Worm (Caenorhabditis elegans) whole organism, L1 larva: ENCODE results near the gene Y53G8AR.9.

Source experiments
- C16A3.4 ChIP-seq: fragments of 150-350 bp; optimal IDR thresholded peaks from 2 replicates; lab custom pipeline; 2014; ENCODE audit warnings: missing biosample characterization, missing genetic modification characterization
- C34B4.2 ChIP-seq: sonication (generic microtip); optimal IDR thresholded peaks from 2 replicates; lab custom pipeline; 2017; ENCODE audit warnings: mild to moderate bottlenecking, missing genetic modification characterization, missing compliant biosample characterization
- F16B12.6 ChIP-seq: fragments of 150-350 bp; optimal IDR thresholded peaks from 2 replicates; lab custom pipeline; 2014; ENCODE audit warnings: missing biosample characterization, missing genetic modification characterization
- Y116A8C.19 ChIP-seq: sonication (generic microtip); optimal IDR thresholded peaks from 2 replicates; lab custom pipeline; 2016; ENCODE audit warnings: missing compliant biosample characterization, missing genetic modification characterization, borderline replicate concordance
- aha-1 ChIP-seq: fragments of 150-350 bp; optimal IDR thresholded peaks from 2 replicates; lab custom pipeline; 2014; ENCODE audit warnings: missing biosample characterization, missing genetic modification characterization
- alr-1 ChIP-seq: fragments of 200-800 bp; sonication (Bioruptor generic); optimal IDR thresholded peaks from 2 replicates; lab custom pipeline; 2018; ENCODE audit warnings: borderline replicate concordance, mild to moderate bottlenecking, missing genetic modification characterization, missing compliant biosample characterization
- blmp-1 ChIP-seq: fragments of 150-350 bp; optimal IDR thresholded peaks from 2 replicates; lab custom pipeline; 2014; ENCODE audit warnings: missing biosample characterization, missing genetic modification characterization
- ceh-8 ChIP-seq: fragments of 200-800 bp; sonication (Bioruptor generic); optimal IDR thresholded peaks from 2 replicates; lab custom pipeline; 2018; ENCODE audit warnings: mild to moderate bottlenecking, missing genetic modification characterization, moderate library complexity, missing compliant biosample characterization
- ceh-82 ChIP-seq, 3 experiments: fragments of 150-350 bp in 1 of 3; sonication (generic microtip) in 2 of 3; optimal IDR thresholded peaks; 2 replicates each; lab custom pipeline; 2014 to 2017; ENCODE audit warnings: missing biosample characterization in 3 of 3, missing genetic modification characterization in 3 of 3
- ceh-88 ChIP-seq: fragments of 200-800 bp; sonication (Bioruptor generic); IDR thresholded peaks from 2 replicates; pipeline ENCODE4 v1.3.6; 2022; ENCODE audit warnings: missing genetic modification characterization, missing compliant biosample characterization
- ces-1 ChIP-seq: fragments of 150-350 bp; optimal IDR thresholded peaks from 2 replicates; lab custom pipeline; 2014; ENCODE audit warnings: missing biosample characterization, missing genetic modification reagents, missing genetic modification characterization
- dpl-1 ChIP-seq, 3 experiments: fragments of 150-350 bp in 2 of 3; sonication (generic microtip) in 1 of 3; optimal IDR thresholded peaks; 2 replicates each; lab custom pipeline; 2014 to 2017; ENCODE audit warnings: missing biosample characterization in 3 of 3, missing genetic modification characterization in 3 of 3, missing genetic modification reagents in 3 of 3
- dsc-1 ChIP-seq: sonication (generic microtip); optimal IDR thresholded peaks from 2 replicates; lab custom pipeline; 2016; ENCODE audit warnings: mild to moderate bottlenecking, missing genetic modification characterization, missing compliant biosample characterization
- egl-13 ChIP-seq: sonication (generic microtip); optimal IDR thresholded peaks from 2 replicates; lab custom pipeline; 2016; ENCODE audit warnings: missing genotype, missing genetic modification reagents, missing genetic modification characterization, missing compliant biosample characterization
- egl-27 ChIP-seq, 2 experiments: fragments of 150-350 bp in 1 of 2; sonication (generic microtip); optimal IDR thresholded peaks; 3 replicates each; lab custom pipeline; 2017 to 2018; ENCODE audit warnings: missing biosample characterization in 2 of 2, missing genetic modification characterization in 2 of 2, missing genetic modification reagents in 2 of 2
- elt-3 ChIP-seq, 6 experiments: fragments of 150-350 bp in 1 of 6; sonication (generic microtip); optimal IDR thresholded peaks; 2 replicates each; lab custom pipeline; 2017 to 2018; ENCODE audit warnings: missing biosample characterization in 6 of 6, missing genetic modification characterization in 6 of 6, inconsistent platforms in 1 of 6
- fkh-8 ChIP-seq: sonication (generic microtip); optimal IDR thresholded peaks from 2 replicates; lab custom pipeline; 2016; ENCODE audit warnings: mild to moderate bottlenecking, missing genetic modification characterization, missing compliant biosample characterization
- isw-1 ChIP-seq: fragments of 200-800 bp; sonication (Bioruptor generic); IDR thresholded peaks from 2 replicates; pipeline ENCODE4 v1.3.6; 2022; ENCODE audit warnings: missing genetic modification characterization, missing compliant biosample characterization
- lin-13 ChIP-seq: fragments of 150-350 bp; optimal IDR thresholded peaks from 2 replicates; lab custom pipeline; 2014; ENCODE audit warnings: missing biosample characterization, missing genetic modification reagents, missing genetic modification characterization
- lin-35 ChIP-seq, 2 experiments: fragments of 150-350 bp; optimal IDR thresholded peaks; 2 replicates each; lab custom pipeline; 2014; ENCODE audit warnings: missing biosample characterization in 2 of 2, missing genetic modification characterization in 2 of 2, missing genetic modification reagents in 2 of 2
- lin-39 ChIP-seq: fragments of 150-350 bp; optimal IDR thresholded peaks from 2 replicates; lab custom pipeline; 2014; ENCODE audit warnings: missing biosample characterization, missing genetic modification reagents, missing genetic modification characterization
- lir-3 ChIP-seq: sonication (generic microtip); optimal IDR thresholded peaks from 2 replicates; lab custom pipeline; 2016; ENCODE audit warnings: mild to moderate bottlenecking, missing genetic modification characterization, moderate library complexity, missing compliant biosample characterization; ENCODE audit not compliant: poor library complexity
- lsy-2 ChIP-seq, 2 experiments: fragments of 150-350 bp; optimal IDR thresholded peaks; 2 replicates each; lab custom pipeline; 2014; ENCODE audit warnings: missing biosample characterization in 2 of 2, missing genetic modification characterization in 2 of 2
- mab-9 ChIP-seq: fragments of 200-800 bp; sonication (Bioruptor generic); IDR thresholded peaks from 2 replicates; pipeline ENCODE4 v1.3.6; 2022; ENCODE audit warnings: missing genetic modification reagents, missing genetic modification characterization, missing compliant biosample characterization
- mep-1 ChIP-seq: fragments of 150-350 bp; optimal IDR thresholded peaks from 2 replicates; lab custom pipeline; 2014; ENCODE audit warnings: missing biosample characterization, missing genetic modification characterization
- nhr-19 ChIP-seq: fragments of 200-800 bp; sonication (Bioruptor generic); conservative IDR thresholded peaks from 2 replicates; pipeline ENCODE4 v1.3.6; 2022; ENCODE audit warnings: missing genetic modification characterization, missing compliant biosample characterization
- nhr-237 ChIP-seq: fragments of 150-350 bp; optimal IDR thresholded peaks from 2 replicates; lab custom pipeline; 2014; ENCODE audit warnings: missing biosample characterization, missing genetic modification characterization
- nhr-28 ChIP-seq: fragments of 150-350 bp; optimal IDR thresholded peaks from 2 replicates; lab custom pipeline; 2014; ENCODE audit warnings: missing biosample characterization, missing genetic modification characterization
- nhr-90 ChIP-seq: sonication (generic microtip); optimal IDR thresholded peaks from 2 replicates; lab custom pipeline; 2016; ENCODE audit warnings: mild to moderate bottlenecking, missing genetic modification characterization, missing compliant biosample characterization; ENCODE audit not compliant: poor library complexity
- pag-3 ChIP-seq: sonication (generic microtip); optimal IDR thresholded peaks from 2 replicates; lab custom pipeline; 2017; ENCODE audit warnings: missing genetic modification characterization, mild to moderate bottlenecking, missing compliant biosample characterization, antibody characterized with exemption, borderline replicate concordance; ENCODE audit not compliant: insufficient read depth
- pax-3 ChIP-seq: fragments of 200-800 bp; sonication (Bioruptor generic); optimal IDR thresholded peaks from 2 replicates; lab custom pipeline; 2018; ENCODE audit warnings: mild to moderate bottlenecking, missing genetic modification characterization, moderate library complexity, missing compliant biosample characterization
- pqm-1 ChIP-seq: sonication (generic microtip); optimal IDR thresholded peaks from 3 replicates; lab custom pipeline; 2017; ENCODE audit warnings: missing biosample characterization, missing genetic modification characterization
- rnt-1 ChIP-seq: sonication (generic microtip); optimal IDR thresholded peaks from 2 replicates; lab custom pipeline; 2016; ENCODE audit warnings: mild to moderate bottlenecking, missing genetic modification characterization, moderate library complexity, missing compliant biosample characterization
- skn-1 ChIP-seq: fragments of 150-350 bp; optimal IDR thresholded peaks from 2 replicates; lab custom pipeline; 2014; ENCODE audit warnings: missing biosample characterization, missing genetic modification characterization
- snpc-4 ChIP-seq: fragments of 150-350 bp; optimal IDR thresholded peaks from 2 replicates; lab custom pipeline; 2014; ENCODE audit warnings: missing biosample characterization, missing genetic modification characterization
- sptf-1 ChIP-seq: fragments of 150-350 bp; optimal IDR thresholded peaks from 2 replicates; lab custom pipeline; 2014; ENCODE audit warnings: missing biosample characterization, missing genetic modification characterization
- sup-37 ChIP-seq: fragments of 200-800 bp; sonication (Bioruptor generic); optimal IDR thresholded peaks from 2 replicates; lab custom pipeline; 2018; ENCODE audit warnings: mild to moderate bottlenecking, missing genetic modification characterization, missing compliant biosample characterization
- tbx-2 ChIP-seq: sonication (generic microtip); optimal IDR thresholded peaks from 2 replicates; lab custom pipeline; 2016; ENCODE audit warnings: missing genetic modification characterization, missing compliant biosample characterization
- unc-130 ChIP-seq: fragments of 150-350 bp; optimal IDR thresholded peaks from 2 replicates; lab custom pipeline; 2017; ENCODE audit warnings: missing biosample characterization, missing genetic modification characterization, inconsistent platforms
- unc-30 ChIP-seq: sonication (generic microtip); optimal IDR thresholded peaks from 2 replicates; lab custom pipeline; 2017; ENCODE audit warnings: missing biosample characterization, missing genetic modification characterization
- unc-62 ChIP-seq: fragments of 150-350 bp; optimal IDR thresholded peaks from 2 replicates; lab custom pipeline; 2014; ENCODE audit warnings: missing biosample characterization, missing genetic modification reagents, missing genetic modification characterization
- vab-15 ChIP-seq: sonication (generic microtip); optimal IDR thresholded peaks from 2 replicates; lab custom pipeline; 2017; ENCODE audit warnings: missing genotype, mild to moderate bottlenecking, missing genetic modification characterization, missing compliant biosample characterization

The Y53G8AR.9 gene

ce11 chrIII:3279304-3279703, 41.7 kb downstream of the Y53G8AR.9 start (continued):
- TF ChIP-seq ceh-88 (GFP tag; lab: Robert Waterston, UW) (no peak), aha-1 (tag; lab: Kevin White, UChicago) (peak; percentile 52), C34B4.2 (tag; lab: Kevin White, UChicago) (no peak), pqm-1 (tag; lab: Kevin White, UChicago) (no peak), lsy-2 (tag; optimal IDR thresholded peaks at IDR 0.05; lab: Kevin White, UChicago) (peak; percentile 84 to 90), vab-15 (tag; lab: Kevin White, UChicago) (peak; percentile 26), lir-3 (tag; lab: Kevin White, UChicago) (no peak), alr-1 (tag; lab: Kevin White, UChicago) (no peak), pag-3 (tag; lab: Kevin White, UChicago) (no peak), nhr-90 (tag; lab: Kevin White, UChicago) (peak; percentile 94), snpc-4 (tag; lab: Kevin White, UChicago) (peak; percentile 46), tbx-2 (tag; lab: Kevin White, UChicago) (peak; percentile 85), dsc-1 (tag; lab: Kevin White, UChicago) (peak; percentile 82), rnt-1 (tag; lab: Kevin White, UChicago) (peak; percentile 85), blmp-1 (tag; lab: Kevin White, UChicago) (peak; percentile 46), ceh-8 (GFP tag; lab: Kevin White, UChicago) (peak; percentile 34), mab-9 (GFP tag; lab: Robert Waterston, UW) (peak; percentile 66), egl-27 (tag; optimal IDR thresholded peaks at IDR 0.05; lab: Kevin White, UChicago) (no peak), mep-1 (tag; lab: Kevin White, UChicago) (peak; percentile 90), ces-1 (GFP tag; lab: Kevin White, UChicago) (no peak), sptf-1 (tag; lab: Kevin White, UChicago) (no peak), fkh-8 (tag; lab: Kevin White, UChicago) (peak; percentile 67), F16B12.6 (tag; lab: Kevin White, UChicago) (peak; percentile 1), egl-13 (tag; lab: Kevin White, UChicago) (peak; percentile 57), C16A3.4 (tag; lab: Kevin White, UChicago) (no peak), lin-39 (tag; lab: Kevin White, UChicago) (peak; percentile 79), ceh-82 (tag; optimal IDR thresholded peaks at IDR 0.05; lab: Kevin White, UChicago) (peak; percentile 46 to 83 (median 57)), elt-3 (tag; optimal IDR thresholded peaks at IDR 0.05; lab: Kevin White, UChicago) (peak in 3 of 6 experiments; percentile 2 to 68 (median 44)), sup-37 (peak; percentile 64), dpl-1 (GFP tag; optimal IDR thresholded peaks at IDR 0.05; lab: Kevin White, UChicago) (peak; percentile 52 to 69 (median 53)), Y116A8C.19 (tag; lab: Kevin White, UChicago) (no peak), isw-1 (GFP tag; lab: Robert Waterston, UW) (peak; percentile 72), nhr-237 (tag; lab: Kevin White, UChicago) (peak; percentile 21), pax-3 (peak; percentile 76), lin-13 (peak; percentile 66), nhr-28 (tag; lab: Kevin White, UChicago) (no peak), unc-30 (tag; lab: Kevin White, UChicago) (no peak), skn-1 (tag; lab: Kevin White, UChicago) (no peak), lin-35 (GFP tag; optimal IDR thresholded peaks at IDR 0.05; lab: Kevin White, UChicago) (peak; percentile 57 to 86), unc-62 (GFP tag; lab: Kevin White, UChicago) (no peak)

- TF ChIP-seq unc-130 (tag; lab: Kevin White, UChicago), result no peak
- TF ChIP-seq nhr-19 (GFP tag; lab: Robert Waterston, UW), result no peak
- TF ChIP-seq lir-3 (tag; lab: Kevin White, UChicago), result no peak
- TF ChIP-seq, all 84 proteins: peak for 0
These were observed 42.4 kb downstream of the Y53G8AR.9 start, which contains the start of gene Y53G8AM.8 for ce11 chrIII:3278610-3279009. Gene Y53G8AM.8 (minus strand): TSS chrIII:3278710.
